Fruit fly (Drosophila melanogaster): Measurements from ENCODE around the gene COX5BL.

The COX5BL gene

dm6 chr2L:6561463-6562357 is 2.5 kb downstream of the COX5BL start, which contains the start of the genes Trmt6 and Ent2 (continued):
- peak; percentile 96 for TF ChIP-seq CG6175 (GFP tag; IDR thresholded peaks at IDR 0.05)
- TF ChIP-seq CG1603 (tag; optimal IDR thresholded peaks at IDR 0.05) = peak; percentile 98
- TF ChIP-seq CG17186 (GFP tag; optimal IDR thresholded peaks at IDR 0.05) = peak; percentile 91
- TF ChIP-seq CG10462 (GFP tag; optimal IDR thresholded peaks at IDR 0.05) = peak; percentile 87
- no peak for TF ChIP-seq fru (optimal IDR thresholded peaks at IDR 0.05)
- peak; percentile 97 for TF ChIP-seq Optix (GFP tag; IDR thresholded peaks at IDR 0.05)
- TF ChIP-seq Asciz (GFP tag; optimal IDR thresholded peaks at IDR 0.05) = peak; percentile 90
- TF ChIP-seq CG1832 (GFP tag; optimal IDR thresholded peaks at IDR 0.05) = no peak
- peak; percentile 93 for TF ChIP-seq CG13775 (GFP tag; optimal IDR thresholded peaks at IDR 0.05)
- peak; percentile 98 for TF ChIP-seq Antp (GFP tag; optimal IDR thresholded peaks at IDR 0.05)
- peak; percentile 9 for TF ChIP-seq CG15479 (GFP tag; optimal IDR thresholded peaks at IDR 0.05)
- peak; percentile 94 for TF ChIP-seq her (GFP tag; optimal IDR thresholded peaks at IDR 0.05)
- peak; percentile 94 for TF ChIP-seq eyg (GFP tag; optimal IDR thresholded peaks at IDR 0.05)
- TF ChIP-seq phol (tag; optimal IDR thresholded peaks at IDR 0.05) = peak; percentile 94
- TF ChIP-seq Poxn (GFP tag; IDR thresholded peaks at IDR 0.05) = peak; percentile 94
- TF ChIP-seq pnt (GFP tag; optimal IDR thresholded peaks at IDR 0.05) = peak; percentile 97
- TF ChIP-seq tap (tag; optimal IDR thresholded peaks at IDR 0.05) = peak; percentile 89
- peak; percentile 95 for TF ChIP-seq Usf (GFP tag; optimal IDR thresholded peaks at IDR 0.05)
- peak; percentile 85 for TF ChIP-seq CG15601 (tag; optimal IDR thresholded peaks at IDR 0.05)
- TF ChIP-seq CG9727 (GFP tag; optimal IDR thresholded peaks at IDR 0.05) = peak; percentile 96
- peak; percentile 56 for TF ChIP-seq ac (GFP tag; optimal IDR thresholded peaks at IDR 0.05)
- no peak for TF ChIP-seq vnd (GFP tag; IDR thresholded peaks at IDR 0.05; ENCODE audit: partially characterized antibody)
- peak; percentile 84 for TF ChIP-seq en (GFP tag; optimal IDR thresholded peaks at IDR 0.05)
- TF ChIP-seq dati (GFP tag; IDR thresholded peaks at IDR 0.05) = peak; percentile 95
- TF ChIP-seq vfl (GFP tag; optimal IDR thresholded peaks at IDR 0.05) = peak; percentile 93
- TF ChIP-seq CG30403 (GFP tag; optimal IDR thresholded peaks at IDR 0.05) = peak; percentile 95
- no peak for TF ChIP-seq Hr39 (optimal IDR thresholded peaks at IDR 0.05)
- peak; percentile 95 for TF ChIP-seq CG9876 (GFP tag; optimal IDR thresholded peaks at IDR 0.05)
- peak; percentile 91 for TF ChIP-seq ewg (GFP tag; optimal IDR thresholded peaks at IDR 0.05)
- TF ChIP-seq Meics (GFP tag; optimal IDR thresholded peaks at IDR 0.05) = peak; percentile 99
- TF ChIP-seq CG6854 (GFP tag; optimal IDR thresholded peaks at IDR 0.05) = peak; percentile 80
- peak in 1 of 2 experiments; percentile 29 for TF ChIP-seq tll (GFP tag; optimal IDR thresholded peaks at IDR 0.05)
- TF ChIP-seq CG32532 (GFP tag; IDR thresholded peaks at IDR 0.05) = peak; percentile 98
- peak; percentile 86 for TF ChIP-seq CG9437 (GFP tag; optimal IDR thresholded peaks at IDR 0.05)
- peak; percentile 89 for TF ChIP-seq CG43689 (GFP tag; IDR thresholded peaks at IDR 0.05)
- TF ChIP-seq wdn (GFP tag; IDR thresholded peaks at IDR 0.05) = peak; percentile 97
- TF ChIP-seq Stat92E (GFP tag; optimal IDR thresholded peaks at IDR 0.05) = peak in 1 of 3 experiments; percentile 51
- peak; percentile 58 for TF ChIP-seq CG15073 (GFP tag; optimal IDR thresholded peaks at IDR 0.05)
- TF ChIP-seq gsb (GFP tag; IDR thresholded peaks at IDR 0.05) = peak; percentile 95
- TF ChIP-seq HLH3B (GFP tag; IDR thresholded peaks at IDR 0.05) = peak; percentile 98
- TF ChIP-seq CG11093 (GFP tag; IDR thresholded peaks at IDR 0.05) = peak; percentile 96
- peak; percentile 80 for TF ChIP-seq CG17568 (GFP tag; optimal IDR thresholded peaks at IDR 0.05)
- TF ChIP-seq CG17361 (GFP tag; IDR thresholded peaks at IDR 0.05) = peak; percentile 97
- TF ChIP-seq seq (GFP tag; IDR thresholded peaks at IDR 0.05) = peak; percentile 94
- peak; percentile 95 for TF ChIP-seq peb (GFP tag; IDR thresholded peaks at IDR 0.05)
- TF ChIP-seq dmrt11E (tag; optimal IDR thresholded peaks at IDR 0.05) = peak; percentile 87
- TF ChIP-seq nmo (GFP tag; optimal IDR thresholded peaks at IDR 0.05) = peak; percentile 95
- peak; percentile 95 for TF ChIP-seq Sox102F (GFP tag; optimal IDR thresholded peaks at IDR 0.05)
- peak; percentile 98 for TF ChIP-seq Rx (GFP tag; IDR thresholded peaks at IDR 0.05)
